Worm (Caenorhabditis elegans) whole organism, L3 larva: ENCODE results near the gene F10E7.6.

ENCODE experiments used
- R02D3.7 ChIP-seq: fragments of 150-350 bp; optimal IDR thresholded peaks from 2 replicates; lab custom pipeline; 2014; ENCODE audit warnings: missing biosample characterization, missing genetic modification characterization
- ZK546.5 ChIP-seq: sonication (generic microtip); optimal IDR thresholded peaks from 2 replicates; lab custom pipeline; 2017; ENCODE audit warnings: missing biosample characterization, missing genetic modification characterization
- aly-2 ChIP-seq: fragments of 150-350 bp; optimal IDR thresholded peaks from 2 replicates; lab custom pipeline; 2014; ENCODE audit warnings: missing biosample characterization, missing genetic modification characterization
- ama-1 ChIP-seq: fragments of 150-350 bp; optimal IDR thresholded peaks from 2 replicates; lab custom pipeline; 2018
- ceh-16 ChIP-seq: sonication (generic microtip); optimal IDR thresholded peaks from 2 replicates; lab custom pipeline; 2017; ENCODE audit warnings: missing biosample characterization, missing genetic modification characterization
- ceh-28 ChIP-seq: fragments of 150-350 bp; optimal IDR thresholded peaks from 2 replicates; lab custom pipeline; 2014; ENCODE audit warnings: missing biosample characterization, missing genetic modification reagents, missing genetic modification characterization
- ceh-9 ChIP-seq: sonication (generic microtip); optimal IDR thresholded peaks from 2 replicates; lab custom pipeline; 2018; ENCODE audit warnings: missing biosample characterization, missing genetic modification characterization
- egl-27 ChIP-seq: sonication (generic microtip); optimal IDR thresholded peaks from 4 replicates; lab custom pipeline; 2017; ENCODE audit warnings: missing biosample characterization, missing genetic modification reagents, missing genetic modification characterization
- elt-3 ChIP-seq, 3 experiments: fragments of 150-350 bp in 1 of 3; sonication (generic microtip) in 2 of 3; optimal IDR thresholded peaks; 2 replicates in 2 of 3; 4 replicates in 1 of 3; lab custom pipeline; 2014 to 2017; ENCODE audit warnings: missing biosample characterization in 3 of 3, missing genetic modification characterization in 3 of 3
- eor-1 ChIP-seq, 2 experiments: fragments of 150-350 bp; optimal IDR thresholded peaks; 2 replicates each; lab custom pipeline; 2014 to 2018; ENCODE audit warnings: missing biosample characterization in 2 of 2, missing genetic modification characterization in 2 of 2
- fkh-10 ChIP-seq: sonication (generic microtip); optimal IDR thresholded peaks from 2 replicates; lab custom pipeline; 2017; ENCODE audit warnings: missing biosample characterization, missing genetic modification reagents, missing genetic modification characterization
- fkh-2 ChIP-seq: fragments of 150-350 bp; optimal IDR thresholded peaks from 2 replicates; lab custom pipeline; 2014; ENCODE audit warnings: missing biosample characterization, missing genetic modification reagents, missing genetic modification characterization
- fos-1 ChIP-seq: fragments of 150-350 bp; optimal IDR thresholded peaks from 2 replicates; lab custom pipeline; 2014; ENCODE audit warnings: missing biosample characterization, missing genetic modification characterization
- hmg-11 ChIP-seq: sonication (generic microtip); optimal IDR thresholded peaks from 2 replicates; lab custom pipeline; 2016; ENCODE audit warnings: missing genetic modification characterization, missing compliant biosample characterization
- jun-1 ChIP-seq: fragments of 150-350 bp; optimal IDR thresholded peaks from 2 replicates; lab custom pipeline; 2014; ENCODE audit warnings: missing biosample characterization, missing genetic modification reagents, missing genetic modification characterization
- lin-15B ChIP-seq: fragments of 150-350 bp; optimal IDR thresholded peaks from 2 replicates; lab custom pipeline; 2014; ENCODE audit warnings: missing biosample characterization, missing genetic modification characterization
- mdl-1 ChIP-seq: fragments of 150-350 bp; optimal IDR thresholded peaks from 2 replicates; lab custom pipeline; 2014; ENCODE audit warnings: missing biosample characterization, missing genetic modification characterization
- nfya-1 ChIP-seq: sonication (generic microtip); optimal IDR thresholded peaks from 2 replicates; lab custom pipeline; 2017; ENCODE audit warnings: missing genetic modification characterization, mild to moderate bottlenecking, missing compliant biosample characterization, antibody characterized with exemption, moderate library complexity; ENCODE audit not compliant: insufficient read depth
- nhr-11 ChIP-seq: fragments of 150-350 bp; optimal IDR thresholded peaks from 2 replicates; lab custom pipeline; 2014; ENCODE audit warnings: missing biosample characterization, missing genetic modification characterization
- nhr-12 ChIP-seq: fragments of 150-350 bp; optimal IDR thresholded peaks from 2 replicates; lab custom pipeline; 2014; ENCODE audit warnings: missing biosample characterization, missing genetic modification characterization
- nhr-23 ChIP-seq: fragments of 150-350 bp; optimal IDR thresholded peaks from 2 replicates; lab custom pipeline; 2014; ENCODE audit warnings: missing biosample characterization, missing genetic modification reagents, missing genetic modification characterization
- nhr-25 ChIP-seq: sonication (generic microtip); optimal IDR thresholded peaks from 2 replicates; lab custom pipeline; 2017; ENCODE audit warnings: missing biosample characterization, missing genetic modification characterization
- nhr-28 ChIP-seq: fragments of 150-350 bp; optimal IDR thresholded peaks from 2 replicates; lab custom pipeline; 2014; ENCODE audit warnings: missing biosample characterization, missing genetic modification characterization
- nhr-43 ChIP-seq: sonication (generic microtip); optimal IDR thresholded peaks from 2 replicates; lab custom pipeline; 2016; ENCODE audit warnings: mild to moderate bottlenecking, missing genetic modification characterization, missing compliant biosample characterization; ENCODE audit not compliant: poor library complexity, severe bottlenecking
- nhr-67 ChIP-seq: fragments of 150-350 bp; optimal IDR thresholded peaks from 2 replicates; lab custom pipeline; 2014; ENCODE audit warnings: missing biosample characterization, missing genetic modification characterization
- nhr-76 ChIP-seq: fragments of 150-350 bp; sonication (generic microtip); optimal IDR thresholded peaks from 5 replicates; lab custom pipeline; 2014; ENCODE audit warnings: missing biosample characterization, missing genetic modification characterization
- nhr-77 ChIP-seq: fragments of 150-350 bp; optimal IDR thresholded peaks from 2 replicates; lab custom pipeline; 2014; ENCODE audit warnings: missing biosample characterization, missing genetic modification characterization
- pqm-1 ChIP-seq: fragments of 150-350 bp; optimal IDR thresholded peaks from 2 replicates; lab custom pipeline; 2017; ENCODE audit warnings: missing biosample characterization, missing genetic modification characterization, inconsistent platforms
- sea-2 ChIP-seq: fragments of 150-350 bp; sonication (generic microtip); optimal IDR thresholded peaks from 4 replicates; lab custom pipeline; 2014; ENCODE audit warnings: missing biosample characterization, missing genetic modification reagents, missing genetic modification characterization
- skn-1 ChIP-seq: fragments of 150-350 bp; optimal IDR thresholded peaks from 2 replicates; lab custom pipeline; 2014; ENCODE audit warnings: missing biosample characterization, missing genetic modification characterization
- ztf-11 ChIP-seq: fragments of 150-350 bp; optimal IDR thresholded peaks from 2 replicates; lab custom pipeline; 2014; ENCODE audit warnings: missing biosample characterization, missing genetic modification characterization
- ztf-4 ChIP-seq: fragments of 150-350 bp; optimal IDR thresholded peaks from 2 replicates; lab custom pipeline; 2014; ENCODE audit warnings: missing biosample characterization, missing genetic modification characterization

The F10E7.6 gene

DNA sequence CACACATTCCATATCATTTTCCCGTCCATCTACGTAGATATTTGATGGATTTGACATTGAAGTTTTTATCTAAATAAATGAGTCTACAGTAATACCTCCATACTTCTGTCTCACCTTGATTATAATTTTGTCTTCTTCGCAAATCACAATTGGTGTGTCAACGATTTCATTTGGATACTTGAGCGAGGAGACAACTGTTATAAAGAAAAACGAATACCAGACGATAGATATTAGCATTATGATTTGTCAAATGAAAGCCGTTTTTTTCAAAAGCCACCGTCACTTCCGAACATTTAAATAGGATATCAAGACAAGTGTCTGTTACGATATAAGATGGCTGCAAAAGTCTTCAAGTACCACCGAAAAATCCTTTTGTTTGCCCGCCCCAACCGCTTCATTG is 2.8 kb downstream of the F10E7.6 start, which contains the start of gene cutl-5:
TSS of gene cutl-5 (minus strand) at position 269 of the 400 bp plus-strand sequence.
- no peak for TF ChIP-seq pqm-1 (tag; lab: Kevin White, UChicago)
- no peak for TF ChIP-seq ZK546.5 (tag; lab: Kevin White, UChicago)
- no peak for TF ChIP-seq nfya-1 (tag; lab: Kevin White, UChicago)
- no peak for TF ChIP-seq eor-1 (tag; optimal IDR thresholded peaks at IDR 0.05; lab: Kevin White, UChicago)
- no peak for TF ChIP-seq nhr-43
- TF ChIP-seq aly-2 (tag; lab: Kevin White, UChicago) = no peak
- no peak for TF ChIP-seq nhr-28 (tag; lab: Kevin White, UChicago)
- no peak for TF ChIP-seq ama-1 (lab: Kevin White, UChicago)
- no peak for TF ChIP-seq ceh-9
- no peak for TF ChIP-seq fos-1 (tag; lab: Kevin White, UChicago)

ce11 chrII:7116350-7116749 is 3.5 kb downstream of the F10E7.6 start, which contains the start of gene spon-1:
spon-1 (plus strand) TSS chrII:7116557.
- TF ChIP-seq fos-1 (tag; lab: Kevin White, UChicago) (no peak), jun-1 (tag; lab: Kevin White, UChicago) (no peak), nhr-12 (tag; lab: Kevin White, UChicago) (no peak), eor-1 (tag; optimal IDR thresholded peaks at IDR 0.05; lab: Kevin White, UChicago) (no peak), nfya-1 (tag; lab: Kevin White, UChicago) (no peak), ama-1 (lab: Kevin White, UChicago) (no peak), egl-27 (tag; lab: Kevin White, UChicago) (no peak), nhr-77 (tag; lab: Kevin White, UChicago) (no peak), nhr-23 (tag; lab: Kevin White, UChicago) (no peak), nhr-67 (tag; lab: Kevin White, UChicago) (no peak), R02D3.7 (tag; lab: Kevin White, UChicago) (no peak), ceh-28 (tag; lab: Kevin White, UChicago) (no peak), elt-3 (tag; optimal IDR thresholded peaks at IDR 0.05; lab: Kevin White, UChicago) (no peak), nhr-11 (tag; lab: Kevin White, UChicago) (no peak), lin-15B (tag; lab: Kevin White, UChicago) (no peak), fkh-2 (tag; lab: Kevin White, UChicago) (no peak), sea-2 (GFP tag; lab: Kevin White, UChicago) (no peak), hmg-11 (tag; lab: Kevin White, UChicago) (no peak), mdl-1 (tag; lab: Kevin White, UChicago) (no peak), ztf-4 (tag; lab: Kevin White, UChicago) (no peak)

ce11 chrII:7119525-7119924 is 6.6 kb downstream of the F10E7.6 start:
- TF ChIP-seq ceh-9 (no peak), ztf-11 (no peak), pqm-1 (tag; lab: Kevin White, UChicago) (no peak), nhr-25 (tag; lab: Kevin White, UChicago) (no peak), nhr-23 (tag; lab: Kevin White, UChicago) (no peak), nhr-77 (tag; lab: Kevin White, UChicago) (no peak), R02D3.7 (tag; lab: Kevin White, UChicago) (no peak), skn-1 (tag; lab: Kevin White, UChicago) (no peak), ceh-28 (tag; lab: Kevin White, UChicago) (no peak)
- TF ChIP-seq, all 47 proteins: peak for 0

- TF ChIP-seq mdl-1 (tag; lab: Kevin White, UChicago) (no peak), ZK546.5 (tag; lab: Kevin White, UChicago) (no peak), nfya-1 (tag; lab: Kevin White, UChicago) (no peak), ceh-9 (no peak), sea-2 (GFP tag; lab: Kevin White, UChicago) (no peak), eor-1 (tag; optimal IDR thresholded peaks at IDR 0.05; lab: Kevin White, UChicago) (no peak), lin-15B (tag; lab: Kevin White, UChicago) (no peak), ceh-16 (no peak), nhr-25 (tag; lab: Kevin White, UChicago) (no peak), nhr-76 (tag; lab: Kevin White, UChicago) (no peak), fkh-10 (GFP tag; lab: Kevin White, UChicago) (no peak)
- TF ChIP-seq, all 47 proteins: peak for 0
Observed at ce11 chrII:7121762-7122292, 8.9 kb downstream of the F10E7.6 start, which contains the start of gene F10E7.2. F10E7.2 (plus strand) TSS chrII:7122242.
